Worm (Caenorhabditis elegans) whole organism, mixed stage, embryonic: Measurements from ENCODE around the gene his-2.

Experiments
- ceh-43 ChIP-seq: fragments of 200-800 bp; sonication (Bioruptor generic); optimal IDR thresholded peaks from 2 replicates; lab custom pipeline; 2018; ENCODE audit warnings: mild to moderate bottlenecking, missing genetic modification characterization, moderate library complexity, missing compliant biosample characterization
- drap-1 ChIP-seq: fragments of 200-800 bp; sonication (Bioruptor generic); optimal IDR thresholded peaks from 3 replicates; lab custom pipeline; 2018; ENCODE audit warnings: mild to moderate bottlenecking, missing genetic modification characterization, missing compliant biosample characterization
- elt-3 ChIP-seq: fragments of 150-350 bp; optimal IDR thresholded peaks from 2 replicates; lab custom pipeline; 2014; ENCODE audit warnings: missing biosample characterization, missing genetic modification characterization
- lin-32 ChIP-seq: fragments of 200-800 bp; sonication (Bioruptor generic); optimal IDR thresholded peaks from 2 replicates; lab custom pipeline; 2018; ENCODE audit warnings: mild to moderate bottlenecking, missing genetic modification characterization, missing compliant biosample characterization
- nhr-28 ChIP-seq: fragments of 150-350 bp; optimal IDR thresholded peaks from 2 replicates; lab custom pipeline; 2014; ENCODE audit warnings: missing biosample characterization, missing genetic modification characterization
- unc-62 ChIP-seq: fragments of 150-350 bp; optimal IDR thresholded peaks from 2 replicates; lab custom pipeline; 2014; ENCODE audit warnings: missing biosample characterization, missing genetic modification reagents, missing genetic modification characterization

- no peak for TF ChIP-seq drap-1
- TF ChIP-seq elt-3 (tag; lab: Kevin White, UChicago) = no peak
- TF ChIP-seq unc-62 = no peak
- no peak for TF ChIP-seq ceh-43 (GFP tag; lab: Kevin White, UChicago)
- no peak for TF ChIP-seq nhr-28 (tag; lab: Kevin White, UChicago)
- TF ChIP-seq lin-32 = no peak
These were observed 19.0 kb downstream of the his-2 start, which contains the start of gene cwc-15 for ce11 chrV:16023051-16023450.
